Fruit fly (Drosophila melanogaster) whole organism, embryonic: ENCODE data around the gene Ir94a.

Experiments used
- Antp ChIP-seq: fragments of 200-800 bp; sonication (Bioruptor generic); optimal IDR thresholded peaks from 3 replicates; lab custom pipeline; 2016; ENCODE audit warnings: missing biosample characterization, missing genetic modification characterization
- Asciz ChIP-seq: fragments of 200-800 bp; sonication (Bioruptor generic); optimal IDR thresholded peaks from 2 replicates; lab custom pipeline; 2017; ENCODE audit warnings: missing biosample characterization, mild to moderate bottlenecking, missing genetic modification characterization, missing genetic modification reagents
- BEAF-32 ChIP-seq: fragments of 200-800 bp; sonication (Bioruptor generic); optimal IDR thresholded peaks from 3 replicates; lab custom pipeline; 2017; ENCODE audit warnings: missing biosample characterization, missing genetic modification characterization, mild to moderate bottlenecking, moderate library complexity, missing genetic modification reagents
- Bgb ChIP-seq: fragments of 200-800 bp; sonication (Bioruptor generic); IDR thresholded peaks from 2 replicates; pipeline ENCODE4 v1.3.6; 2022; ENCODE audit warnings: missing biosample characterization, missing genetic modification characterization; ENCODE audit not compliant: partially characterized antibody
- CG10321 ChIP-seq: fragments of 200-800 bp; sonication (Bioruptor generic); IDR thresholded peaks from 2 replicates; pipeline ENCODE4 v1.3.6; 2022; ENCODE audit warnings: missing biosample characterization, missing genetic modification characterization
- CG10366 ChIP-seq: fragments of 200-800 bp; sonication (Bioruptor generic); IDR thresholded peaks from 2 replicates; pipeline ENCODE4 v1.3.6; 2022; ENCODE audit warnings: missing biosample characterization, missing genetic modification characterization
- CG11398 ChIP-seq: fragments of 200-800 bp; sonication (Bioruptor generic); optimal IDR thresholded peaks from 2 replicates; lab custom pipeline; 2016; ENCODE audit warnings: missing biosample characterization, missing genetic modification characterization
- CG12071 ChIP-seq: fragments of 200-800 bp; sonication (Bioruptor generic); optimal IDR thresholded peaks from 3 replicates; lab custom pipeline; 2018; ENCODE audit warnings: missing biosample characterization, mild to moderate bottlenecking, missing genetic modification characterization
- CG12104 ChIP-seq: fragments of 200-800 bp; sonication (Bioruptor generic); optimal IDR thresholded peaks from 3 replicates; lab custom pipeline; 2016; ENCODE audit warnings: missing biosample characterization, missing genetic modification characterization
- CG17612 ChIP-seq: fragments of 200-800 bp; sonication (Bioruptor generic); IDR thresholded peaks from 2 replicates; pipeline ENCODE4 v1.3.6; 2022; ENCODE audit warnings: missing biosample characterization, missing genetic modification characterization
- CG17829 ChIP-seq: fragments of 200-800 bp; optimal IDR thresholded peaks from 2 replicates; lab custom pipeline; 2019; ENCODE audit warnings: missing biosample characterization, mild to moderate bottlenecking, missing genetic modification characterization, moderate library complexity
- CG31365 ChIP-seq: fragments of 200-800 bp; sonication (Bioruptor generic); optimal IDR thresholded peaks from 2 replicates; lab custom pipeline; 2018; ENCODE audit warnings: missing biosample characterization, mild to moderate bottlenecking, missing genetic modification characterization
- CG4360 ChIP-seq: fragments of 200-800 bp; sonication (Bioruptor generic); IDR thresholded peaks from 2 replicates; pipeline ENCODE4 v1.3.6; 2022; ENCODE audit warnings: missing biosample characterization, missing genetic modification characterization
- CG4730 ChIP-seq: fragments of 200-800 bp; sonication (Bioruptor generic); IDR thresholded peaks from 2 replicates; pipeline ENCODE4 v1.3.6; 2022; ENCODE audit warnings: missing biosample characterization, missing genetic modification characterization
- CG6272 ChIP-seq: fragments of 200-800 bp; sonication (Bioruptor generic); IDR thresholded peaks from 2 replicates; pipeline ENCODE4 v1.3.6; 2022; ENCODE audit warnings: missing biosample characterization, missing genetic modification characterization
- CG7745 ChIP-seq: fragments of 200-800 bp; sonication (Bioruptor generic); optimal IDR thresholded peaks from 2 replicates; lab custom pipeline; 2018; ENCODE audit warnings: missing biosample characterization, mild to moderate bottlenecking, missing genetic modification characterization, moderate library complexity
- D ChIP-seq, 2 experiments: fragments of 200-800 bp in 1 of 2; fragments of >200 bp in 1 of 2; sonication (Bioruptor generic) in 1 of 2; optimal IDR thresholded peaks; 2 replicates in 1 of 2; 3 replicates in 1 of 2; lab custom pipeline; 2017; ENCODE audit warnings: mild to moderate bottlenecking in 1 of 2, missing biosample characterization in 1 of 2, missing genetic modification characterization in 1 of 2, missing genetic modification reagents in 1 of 2
- Doc2 ChIP-seq: fragments of 200-800 bp; sonication (Bioruptor generic); IDR thresholded peaks from 2 replicates; pipeline ENCODE4 v1.3.6; 2022; ENCODE audit warnings: missing biosample characterization, missing genetic modification characterization
- E2f2 ChIP-seq: fragments of 200-800 bp; sonication (Bioruptor generic); IDR thresholded peaks from 2 replicates; pipeline ENCODE4 v1.3.6; 2022; ENCODE audit warnings: missing biosample characterization, missing genetic modification characterization
- ERR ChIP-seq: fragments of 200-800 bp; sonication (Bioruptor generic); optimal IDR thresholded peaks from 2 replicates; lab custom pipeline; 2016; ENCODE audit warnings: missing biosample characterization, missing genetic modification characterization
- Ets65A ChIP-seq: fragments of 200-800 bp; sonication (Bioruptor generic); peaks from one replicate; lab custom pipeline; 2016; ENCODE audit warnings: missing biosample characterization, missing genetic modification characterization
- Fer2 ChIP-seq: fragments of 200-800 bp; sonication (Bioruptor generic); optimal IDR thresholded peaks from 2 replicates; lab custom pipeline; 2018; ENCODE audit warnings: missing biosample characterization, mild to moderate bottlenecking, missing genetic modification characterization, moderate library complexity
- H15 ChIP-seq: fragments of 200-800 bp; sonication (Bioruptor generic); IDR thresholded peaks from 3 replicates; pipeline ENCODE4 v1.3.6; 2022; ENCODE audit warnings: missing biosample characterization, missing genetic modification characterization
- MBD-R2 ChIP-seq: fragments of 200-800 bp; sonication (Bioruptor generic); IDR thresholded peaks from 2 replicates; pipeline ENCODE4 v1.3.6; 2022; ENCODE audit warnings: missing biosample characterization, missing genetic modification characterization
- NC2β ChIP-seq: fragments of 200-800 bp; sonication (Bioruptor generic); optimal IDR thresholded peaks from 2 replicates; lab custom pipeline; 2016; ENCODE audit warnings: missing biosample characterization, missing genetic modification characterization
- NfI ChIP-seq: fragments of 200-800 bp; sonication (Bioruptor generic); optimal IDR thresholded peaks from 3 replicates; lab custom pipeline; 2018; ENCODE audit warnings: missing biosample characterization, mild to moderate bottlenecking, missing genetic modification characterization, moderate library complexity
- Side ChIP-seq: fragments of 200-800 bp; sonication (Bioruptor generic); optimal IDR thresholded peaks from 2 replicates; lab custom pipeline; 2016; ENCODE audit warnings: missing biosample characterization, missing genetic modification characterization
- Trl ChIP-seq, 3 experiments: fragments of >200 bp in 2 of 3; fragments of 200-800 bp in 1 of 3; sonication (Bioruptor generic) in 1 of 3; optimal IDR thresholded peaks; 2 replicates in 1 of 3; 3 replicates in 2 of 3; lab custom pipeline; 2016 to 2017; ENCODE audit warnings: missing biosample characterization in 1 of 3, missing genetic modification characterization in 1 of 3
- Xrp1 ChIP-seq: fragments of 200-800 bp; sonication (Bioruptor generic); IDR thresholded peaks from 2 replicates; pipeline ENCODE4 v1.3.6; 2022; ENCODE audit warnings: missing biosample characterization, missing genetic modification characterization
- abd-A ChIP-seq: fragments of 200-800 bp; sonication (Bioruptor generic); optimal IDR thresholded peaks from 3 replicates; lab custom pipeline; 2019; ENCODE audit warnings: missing biosample characterization, mild to moderate bottlenecking, missing genetic modification characterization, moderate library complexity
- al ChIP-seq: fragments of 200-800 bp; sonication (Bioruptor generic); IDR thresholded peaks from 2 replicates; pipeline ENCODE4 v1.3.6; 2022; ENCODE audit warnings: missing biosample characterization, missing genetic modification characterization
- amos ChIP-seq: fragments of 200-800 bp; sonication (Bioruptor generic); IDR thresholded peaks from 2 replicates; pipeline ENCODE4 v1.3.6; 2022; ENCODE audit warnings: missing biosample characterization, missing genetic modification characterization; ENCODE audit not compliant: partially characterized antibody
- bowl ChIP-seq: fragments of 200-800 bp; sonication (Bioruptor generic); IDR thresholded peaks from 2 replicates; pipeline ENCODE4 v1.3.6; 2022; ENCODE audit warnings: missing biosample characterization, missing genetic modification characterization
- chm ChIP-seq: fragments of 200-800 bp; sonication (Bioruptor generic); IDR thresholded peaks from 2 replicates; pipeline ENCODE4 v1.3.6; 2022; ENCODE audit warnings: missing biosample characterization, missing genetic modification characterization
- gcm ChIP-seq: fragments of 200-800 bp; sonication (Bioruptor generic); optimal IDR thresholded peaks from 2 replicates; lab custom pipeline; 2019; ENCODE audit warnings: missing biosample characterization, mild to moderate bottlenecking, missing genetic modification characterization, moderate library complexity
- gsb ChIP-seq: fragments of 200-800 bp; sonication (Bioruptor generic); IDR thresholded peaks from 2 replicates; pipeline ENCODE4 v1.3.6; 2022; ENCODE audit warnings: missing biosample characterization, missing genetic modification characterization
- insv ChIP-seq, 2 experiments: fragments of 200-800 bp; sonication (Bioruptor generic); optimal IDR thresholded peaks; 3 replicates each; lab custom pipeline; 2016 to 2018; ENCODE audit warnings: missing biosample characterization in 2 of 2, missing genetic modification characterization in 2 of 2
- luna ChIP-seq: fragments of 200-800 bp; sonication (Bioruptor generic); optimal IDR thresholded peaks from 2 replicates; lab custom pipeline; 2016; ENCODE audit warnings: missing biosample characterization, missing genetic modification characterization
- nerfin-2 ChIP-seq: fragments of 200-800 bp; sonication (Bioruptor generic); IDR thresholded peaks from 2 replicates; pipeline ENCODE4 v1.3.6; 2022; ENCODE audit warnings: missing biosample characterization, missing genetic modification characterization; ENCODE audit not compliant: partially characterized antibody
- onecut ChIP-seq: fragments of 200-800 bp; sonication (Bioruptor generic); IDR thresholded peaks from 2 replicates; pipeline ENCODE4 v1.3.6; 2022; ENCODE audit warnings: missing biosample characterization, missing genetic modification characterization
- slbo ChIP-seq: fragments of 200-800 bp; sonication (Bioruptor generic); IDR thresholded peaks from 2 replicates; pipeline ENCODE4 v1.3.6; 2022; ENCODE audit warnings: missing biosample characterization, missing genetic modification characterization
- sqz ChIP-seq: fragments of 200-800 bp; sonication (Bioruptor generic); optimal IDR thresholded peaks from 3 replicates; lab custom pipeline; 2018; ENCODE audit warnings: missing biosample characterization, mild to moderate bottlenecking, missing genetic modification characterization
- tin ChIP-seq: fragments of 200-800 bp; sonication (Bioruptor generic); optimal IDR thresholded peaks from 3 replicates; lab custom pipeline; 2016; ENCODE audit warnings: missing biosample characterization, missing genetic modification characterization
- twi ChIP-seq: fragments of 200-800 bp; optimal IDR thresholded peaks from 2 replicates; lab custom pipeline; 2019; ENCODE audit warnings: missing biosample characterization, mild to moderate bottlenecking, missing genetic modification characterization, moderate library complexity
- unc-4 ChIP-seq: fragments of 200-800 bp; sonication (Bioruptor generic); IDR thresholded peaks from 2 replicates; pipeline ENCODE4 v1.3.6; 2022; ENCODE audit warnings: missing biosample characterization, missing genetic modification characterization; ENCODE audit not compliant: partially characterized antibody
- unpg ChIP-seq: fragments of 200-800 bp; sonication (Bioruptor generic); optimal IDR thresholded peaks from 3 replicates; lab custom pipeline; 2018; ENCODE audit warnings: missing biosample characterization, mild to moderate bottlenecking, missing genetic modification characterization, moderate library complexity
- wor ChIP-seq: fragments of 200-800 bp; sonication (Bioruptor generic); IDR thresholded peaks from 2 replicates; pipeline ENCODE4 v1.3.6; 2022; ENCODE audit warnings: missing biosample characterization, missing genetic modification characterization
- zfh2 ChIP-seq: fragments of 200-800 bp; sonication (Bioruptor generic); optimal IDR thresholded peaks from 2 replicates; lab custom pipeline; 2016; ENCODE audit warnings: missing biosample characterization, missing genetic modification characterization

Ir94a gene

DNA sequence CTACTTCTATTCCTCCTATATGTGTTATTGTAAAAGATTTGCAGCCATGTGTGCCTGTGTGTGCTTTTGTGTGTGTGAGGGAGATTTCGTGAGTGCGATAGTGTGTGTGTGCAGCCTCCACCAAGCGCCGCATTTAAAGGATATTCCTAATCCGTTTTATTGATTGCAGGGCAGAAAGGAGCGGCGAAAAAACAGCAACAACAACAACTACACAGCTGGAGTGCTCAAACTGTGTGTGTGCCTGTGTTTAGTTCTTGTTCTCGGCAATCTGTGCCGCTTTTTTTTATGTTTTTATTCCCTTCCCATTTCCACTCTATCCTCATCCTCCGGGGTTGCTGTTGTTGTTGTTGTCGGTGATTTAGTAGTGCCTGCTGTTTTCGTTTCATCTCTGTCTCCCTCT lies 21.2 kb downstream of the Ir94a start (continued):
- peak; percentile 99 for TF ChIP-seq CG4360 (GFP tag; lab: Robert Waterston, UW)
- no peak for TF ChIP-seq CG10321 (GFP tag; lab: Robert Waterston, UW)
- no peak for TF ChIP-seq luna (GFP tag; lab: Kevin White, UChicago)
- no peak for TF ChIP-seq wor (GFP tag; lab: Robert Waterston, UW)
- TF ChIP-seq CG17612, result no peak
- TF ChIP-seq CG4730 (GFP tag; lab: Robert Waterston, UW), result no peak
- peak; percentile 5 for TF ChIP-seq CG17829 (tag; lab: Kevin White, UChicago)
- no peak for TF ChIP-seq Doc2
- TF ChIP-seq Side (GFP tag; lab: Kevin White, UChicago), result no peak
- TF ChIP-seq CG31365 (tag; lab: Kevin White, UChicago), result no peak
- TF ChIP-seq Antp (GFP tag; lab: Kevin White, UChicago), result no peak
- no peak for TF ChIP-seq Bgb
- TF ChIP-seq gcm (GFP tag; lab: Kevin White, UChicago), result no peak
- peak; percentile 78 for TF ChIP-seq onecut (GFP tag; lab: Robert Waterston, UW)
- TF ChIP-seq CG10366 (GFP tag; lab: Robert Waterston, UW), result no peak
- no peak for TF ChIP-seq CG12071 (GFP tag; lab: Kevin White, UChicago)
- 0 out of 2 replicates have a peak, but pooled peaks have one; percentile 12 for TF ChIP-seq Xrp1 (GFP tag; lab: Robert Waterston, UW)
- no peak for TF ChIP-seq CG12104 (GFP tag; lab: Kevin White, UChicago)
- TF ChIP-seq NC2β (GFP tag; lab: Kevin White, UChicago), result no peak
- no peak for TF ChIP-seq MBD-R2
- TF ChIP-seq ERR (GFP tag; lab: Kevin White, UChicago), result no peak
- TF ChIP-seq zfh2 (GFP tag; lab: Kevin White, UChicago), result no peak
- no peak for TF ChIP-seq CG11398 (GFP tag; lab: Kevin White, UChicago)
- TF ChIP-seq bowl (GFP tag; lab: Robert Waterston, UW), result no peak
- TF ChIP-seq abd-A (tag; lab: Kevin White, UChicago), result no peak
- no peak for TF ChIP-seq insv (GFP tag; optimal IDR thresholded peaks at IDR 0.05; lab: Kevin White, UChicago)
- TF ChIP-seq gsb (GFP tag; lab: Robert Waterston, UW), result no peak
- TF ChIP-seq nerfin-2 (GFP tag; lab: Robert Waterston, UW), result no peak
- no peak for TF ChIP-seq Trl (optimal IDR thresholded peaks at IDR 0.05; lab: Kevin White, UChicago)
- TF ChIP-seq Trl (GFP tag; optimal IDR thresholded peaks at IDR 0.05; lab: Kevin White, UChicago), result no peak
- TF ChIP-seq unpg (GFP tag; lab: Kevin White, UChicago), result no peak
- no peak for TF ChIP-seq tin
- TF ChIP-seq CG6272, result no peak
- peak; percentile 77 for TF ChIP-seq sqz (GFP tag; lab: Kevin White, UChicago)
- TF ChIP-seq slbo (GFP tag; lab: Robert Waterston, UW), result no peak
- no peak for TF ChIP-seq BEAF-32 (GFP tag; lab: Kevin White, UChicago)
- peak; percentile 76 for TF ChIP-seq twi
- TF ChIP-seq unc-4 (GFP tag; lab: Robert Waterston, UW), result no peak
- TF ChIP-seq al (GFP tag; lab: Robert Waterston, UW), result no peak

DNA sequence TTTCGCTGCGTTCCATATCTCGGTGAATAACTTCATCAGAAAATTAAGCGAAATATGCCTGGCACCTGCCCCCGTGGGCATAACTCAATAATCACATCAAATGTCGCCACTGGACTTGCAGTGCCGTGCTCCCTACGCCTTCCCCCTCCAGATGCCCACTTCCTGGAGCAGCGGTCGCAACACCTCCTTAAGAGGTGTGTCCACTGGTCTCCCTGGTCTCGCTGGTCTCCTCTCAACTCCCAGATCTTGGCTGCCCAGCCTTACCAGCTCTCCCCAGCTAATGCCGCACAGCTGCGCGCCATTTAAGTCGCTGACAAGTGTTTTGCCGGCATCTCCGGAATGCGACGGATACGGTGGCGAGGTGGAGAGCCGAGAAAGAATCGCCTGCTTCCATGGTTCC lies 22.3 kb downstream of the Ir94a start:
- TF ChIP-seq Asciz (GFP tag; lab: Kevin White, UChicago) (no peak), Ets65A (GFP tag; lab: Kevin White, UChicago) (peak; percentile 80), amos (GFP tag; lab: Robert Waterston, UW) (no peak), D (optimal IDR thresholded peaks at IDR 0.05; lab: Kevin White, UChicago) (peak; percentile 12), D (GFP tag; optimal IDR thresholded peaks at IDR 0.05; lab: Kevin White, UChicago) (no peak), NfI (GFP tag; lab: Kevin White, UChicago) (no peak), CG4360 (GFP tag; lab: Robert Waterston, UW) (0 out of 2 replicates have a peak, but pooled peaks have one; percentile 13), E2f2 (no peak), chm (GFP tag; lab: Robert Waterston, UW) (0 out of 2 replicates have a peak, but pooled peaks have one; percentile 70), H15 (GFP tag; lab: Robert Waterston, UW) (no peak), Fer2 (no peak), CG7745 (no peak)
